Fruit fly (Drosophila melanogaster) whole organism, embryonic: ENCODE data around the gene TMEM216.
A peak's percentile ranks its signal among the peaks of the same experiment; 100 is the strongest.

ENCODE experiments used
- C15 ChIP-seq: fragments of 200-800 bp; sonication (Bioruptor generic); IDR thresholded peaks from 3 replicates; pipeline ENCODE4 v1.3.6; 2022; ENCODE audit warnings: missing biosample characterization, missing genetic modification characterization
- CG10462 ChIP-seq: fragments of 200-800 bp; sonication (Bioruptor generic); optimal IDR thresholded peaks from 2 replicates; lab custom pipeline; 2016; ENCODE audit warnings: missing biosample characterization, missing genetic modification characterization
- CG11398 ChIP-seq: fragments of 200-800 bp; sonication (Bioruptor generic); optimal IDR thresholded peaks from 2 replicates; lab custom pipeline; 2016; ENCODE audit warnings: missing biosample characterization, missing genetic modification characterization
- CG12942 ChIP-seq: fragments of 200-800 bp; sonication (Bioruptor generic); optimal IDR thresholded peaks from 3 replicates; lab custom pipeline; 2016; ENCODE audit warnings: missing biosample characterization, missing genetic modification characterization
- CG13775 ChIP-seq: fragments of 200-800 bp; sonication (Bioruptor generic); optimal IDR thresholded peaks from 3 replicates; lab custom pipeline; 2017; ENCODE audit warnings: missing biosample characterization, mild to moderate bottlenecking, missing genetic modification characterization
- CG14965 ChIP-seq: fragments of 200-800 bp; sonication (Bioruptor generic); optimal IDR thresholded peaks from 2 replicates; lab custom pipeline; 2016; ENCODE audit warnings: missing biosample characterization, missing genetic modification characterization, borderline replicate concordance
- CG1603 ChIP-seq: fragments of 200-800 bp; sonication (Bioruptor generic); optimal IDR thresholded peaks from 2 replicates; lab custom pipeline; 2019; ENCODE audit warnings: missing biosample characterization, mild to moderate bottlenecking, missing genetic modification characterization, moderate library complexity
- CG1647 ChIP-seq: fragments of 200-800 bp; sonication (Bioruptor generic); optimal IDR thresholded peaks from 3 replicates; lab custom pipeline; 2016; ENCODE audit warnings: missing biosample characterization, missing genetic modification characterization
- CG16813 ChIP-seq: fragments of 200-800 bp; sonication (Bioruptor generic); IDR thresholded peaks from 3 replicates; pipeline ENCODE4 v1.3.6; 2022; ENCODE audit warnings: missing biosample characterization, missing genetic modification characterization; ENCODE audit not compliant: partially characterized antibody
- CG17186 ChIP-seq: fragments of 200-800 bp; sonication (Bioruptor generic); optimal IDR thresholded peaks from 3 replicates; lab custom pipeline; 2017; ENCODE audit warnings: missing biosample characterization, missing genetic modification reagents, missing genetic modification characterization
- CG17359 ChIP-seq: fragments of 200-800 bp; sonication (Bioruptor generic); optimal IDR thresholded peaks from 3 replicates; lab custom pipeline; 2018; ENCODE audit warnings: missing biosample characterization, mild to moderate bottlenecking, missing genetic modification characterization, moderate library complexity
- CG1792 ChIP-seq: fragments of 200-800 bp; sonication (Bioruptor generic); optimal IDR thresholded peaks from 2 replicates; lab custom pipeline; 2016; ENCODE audit warnings: missing biosample characterization, missing genetic modification characterization
- CG18011 ChIP-seq: fragments of 200-800 bp; sonication (Bioruptor generic); optimal IDR thresholded peaks from 2 replicates; lab custom pipeline; 2017; ENCODE audit warnings: missing biosample characterization, missing genetic modification characterization, mild to moderate bottlenecking, moderate library complexity, missing genotype
- CG2116 ChIP-seq: fragments of 200-800 bp; sonication (Bioruptor generic); optimal IDR thresholded peaks from 3 replicates; lab custom pipeline; 2018; ENCODE audit warnings: missing biosample characterization, mild to moderate bottlenecking, missing genetic modification characterization
- CG2120 ChIP-seq: fragments of 200-800 bp; sonication (Bioruptor generic); optimal IDR thresholded peaks from 3 replicates; lab custom pipeline; 2016; ENCODE audit warnings: missing biosample characterization, missing genetic modification characterization
- CG2129 ChIP-seq: fragments of 200-800 bp; sonication (Bioruptor generic); IDR thresholded peaks from 2 replicates; pipeline ENCODE4 v1.3.6; 2022; ENCODE audit warnings: missing biosample characterization, missing genetic modification characterization; ENCODE audit not compliant: partially characterized antibody
- CG4424 ChIP-seq: fragments of 200-800 bp; sonication (Bioruptor generic); optimal IDR thresholded peaks from 3 replicates; lab custom pipeline; 2016; ENCODE audit warnings: missing biosample characterization, missing genetic modification characterization
- CG5180 ChIP-seq: fragments of 200-800 bp; sonication (Bioruptor generic); optimal IDR thresholded peaks from 3 replicates; lab custom pipeline; 2017; ENCODE audit warnings: missing biosample characterization, missing genetic modification characterization, mild to moderate bottlenecking, moderate library complexity, missing genetic modification reagents
- D ChIP-seq, 2 experiments: fragments of 200-800 bp in 1 of 2; fragments of >200 bp in 1 of 2; sonication (Bioruptor generic) in 1 of 2; optimal IDR thresholded peaks; 2 replicates in 1 of 2; 3 replicates in 1 of 2; lab custom pipeline; 2017; ENCODE audit warnings: mild to moderate bottlenecking in 1 of 2, missing biosample characterization in 1 of 2, missing genetic modification characterization in 1 of 2, missing genetic modification reagents in 1 of 2
- Dll ChIP-seq: fragments of 200-800 bp; sonication (Bioruptor generic); IDR thresholded peaks from 4 replicates; pipeline ENCODE4 v1.3.6; 2022; ENCODE audit warnings: missing biosample characterization, missing genetic modification characterization; ENCODE audit not compliant: partially characterized antibody
- Doc3 ChIP-seq: fragments of 200-800 bp; sonication (Bioruptor generic); IDR thresholded peaks from 3 replicates; pipeline ENCODE4 v1.3.6; 2022; ENCODE audit warnings: missing biosample characterization, missing genetic modification characterization; ENCODE audit not compliant: partially characterized antibody
- E2f2 ChIP-seq: fragments of 200-800 bp; sonication (Bioruptor generic); IDR thresholded peaks from 2 replicates; pipeline ENCODE4 v1.3.6; 2022; ENCODE audit warnings: missing biosample characterization, missing genetic modification characterization
- HHEX ChIP-seq: fragments of 200-800 bp; sonication (Bioruptor generic); optimal IDR thresholded peaks from 3 replicates; lab custom pipeline; 2017; ENCODE audit warnings: missing biosample characterization, mild to moderate bottlenecking, missing genetic modification characterization, missing genetic modification reagents
- MTF-1 ChIP-seq: fragments of 200-800 bp; sonication (Bioruptor generic); optimal IDR thresholded peaks from 2 replicates; lab custom pipeline; 2018; ENCODE audit warnings: missing biosample characterization, mild to moderate bottlenecking, missing genetic modification characterization, borderline replicate concordance
- Nf-YA ChIP-seq: fragments of 200-800 bp; sonication (Bioruptor generic); IDR thresholded peaks from 2 replicates; pipeline ENCODE4 v1.3.6; 2022; ENCODE audit warnings: missing biosample characterization, missing genetic modification characterization
- Opbp ChIP-seq: fragments of 200-800 bp; sonication (Bioruptor generic); IDR thresholded peaks from 3 replicates; pipeline ENCODE4 v1.3.6; 2022; ENCODE audit warnings: missing biosample characterization, missing genetic modification characterization; ENCODE audit not compliant: partially characterized antibody
- TFAM ChIP-seq: fragments of 200-800 bp; sonication (Bioruptor generic); optimal IDR thresholded peaks from 2 replicates; lab custom pipeline; 2017; ENCODE audit warnings: missing biosample characterization, missing genetic modification characterization, inconsistent platforms
- ash1 ChIP-seq: fragments of 200-800 bp; sonication (Bioruptor generic); optimal IDR thresholded peaks from 2 replicates; lab custom pipeline; 2018; ENCODE audit warnings: missing biosample characterization, mild to moderate bottlenecking, missing genetic modification characterization
- ato ChIP-seq: fragments of 200-800 bp; sonication (Bioruptor generic); IDR thresholded peaks from 2 replicates; pipeline ENCODE4 v1.3.6; 2022; ENCODE audit warnings: missing biosample characterization, missing genetic modification characterization; ENCODE audit not compliant: partially characterized antibody
- cad ChIP-seq: fragments of >200 bp; optimal IDR thresholded peaks from 2 replicates; lab custom pipeline; 2017; ENCODE audit warnings: missing biosample characterization, missing genetic modification characterization
- eyg ChIP-seq: fragments of 200-800 bp; sonication (Bioruptor generic); optimal IDR thresholded peaks from 3 replicates; lab custom pipeline; 2016; ENCODE audit warnings: missing biosample characterization, missing genetic modification characterization
- gcm2 ChIP-seq: fragments of 200-800 bp; sonication (Bioruptor generic); optimal IDR thresholded peaks from 2 replicates; lab custom pipeline; 2016; ENCODE audit warnings: missing biosample characterization, missing genetic modification characterization
- gsb ChIP-seq: fragments of 200-800 bp; sonication (Bioruptor generic); IDR thresholded peaks from 2 replicates; pipeline ENCODE4 v1.3.6; 2022; ENCODE audit warnings: missing biosample characterization, missing genetic modification characterization
- luna ChIP-seq: fragments of 200-800 bp; sonication (Bioruptor generic); optimal IDR thresholded peaks from 2 replicates; lab custom pipeline; 2016; ENCODE audit warnings: missing biosample characterization, missing genetic modification characterization
- otp ChIP-seq: fragments of 200-800 bp; sonication (Bioruptor generic); IDR thresholded peaks from 3 replicates; pipeline ENCODE4, ENCODE4 v1.3.6; 2022; ENCODE audit warnings: missing biosample characterization, missing genetic modification characterization
- sens-2 ChIP-seq: fragments of 200-800 bp; sonication (Bioruptor generic); IDR thresholded peaks from 2 replicates; pipeline ENCODE4 v1.3.6; 2022; ENCODE audit warnings: missing biosample characterization, missing genetic modification characterization
- ssp ChIP-seq: fragments of 200-800 bp; sonication (Bioruptor generic); IDR thresholded peaks from 2 replicates; pipeline ENCODE4 v1.3.6; 2022; ENCODE audit warnings: missing biosample characterization, missing genetic modification characterization
- unpg ChIP-seq: fragments of 200-800 bp; sonication (Bioruptor generic); optimal IDR thresholded peaks from 3 replicates; lab custom pipeline; 2018; ENCODE audit warnings: missing biosample characterization, mild to moderate bottlenecking, missing genetic modification characterization, moderate library complexity
- zen ChIP-seq: fragments of 200-800 bp; sonication (Bioruptor generic); optimal IDR thresholded peaks from 3 replicates; lab custom pipeline; 2018; ENCODE audit warnings: missing biosample characterization, mild to moderate bottlenecking, missing genetic modification characterization, moderate library complexity

Gene TMEM216

dm6 chr3R:8747134-8747870, 31.3 kb downstream of the TMEM216 start, which contains the start of the genes CG9801 and Nasp (continued):
- TF ChIP-seq gsb (GFP tag; lab: Robert Waterston, UW): no peak
- no peak for TF ChIP-seq otp (GFP tag; lab: Robert Waterston, UW)
- TF ChIP-seq CG18011 (GFP tag; lab: Kevin White, UChicago): no peak
- TF ChIP-seq ato: peak; percentile 63; the same call in 1 of the 2 replicates
- TF ChIP-seq CG14965 (GFP tag; lab: Kevin White, UChicago): no peak
- TF ChIP-seq MTF-1 (GFP tag; lab: Kevin White, UChicago): no peak
- TF ChIP-seq zen (tag; lab: Kevin White, UChicago): peak; percentile 54
- peak; percentile 88 for TF ChIP-seq E2f2 (GFP tag; lab: Robert Waterston, UW)
- TF ChIP-seq ash1 (GFP tag; lab: Kevin White, UChicago): no peak
- TF ChIP-seq CG5180 (GFP tag; lab: Kevin White, UChicago): no peak
- TF ChIP-seq CG1603 (tag; lab: Kevin White, UChicago): peak; percentile 84
- peak; percentile 20 for TF ChIP-seq CG11398 (GFP tag; lab: Kevin White, UChicago)
- peak; percentile 31 for TF ChIP-seq CG4424 (GFP tag; lab: Kevin White, UChicago)
- peak; percentile 45; the same call in 1 of the 2 replicates for TF ChIP-seq ssp (GFP tag; lab: Robert Waterston, UW)
- TF ChIP-seq CG1792 (GFP tag; lab: Kevin White, UChicago): no peak
- TF ChIP-seq CG12942: no peak
- no peak for TF ChIP-seq eyg (GFP tag; lab: Kevin White, UChicago)
- peak; percentile 46 for TF ChIP-seq CG2120 (GFP tag; lab: Kevin White, UChicago)
- TF ChIP-seq HHEX (GFP tag; lab: Kevin White, UChicago): no peak
- TF ChIP-seq Nf-YA: no peak
- TF ChIP-seq TFAM (GFP tag; lab: Kevin White, UChicago): no peak
- TF ChIP-seq CG17186 (GFP tag; lab: Kevin White, UChicago): peak; percentile 59
- no peak for TF ChIP-seq D (optimal IDR thresholded peaks at IDR 0.05; lab: Kevin White, UChicago)
- no peak for TF ChIP-seq D (GFP tag; optimal IDR thresholded peaks at IDR 0.05; lab: Kevin White, UChicago)
- peak; percentile 18 for TF ChIP-seq CG17359 (tag; lab: Kevin White, UChicago)
- TF ChIP-seq sens-2 (GFP tag; lab: Robert Waterston, UW): no peak
- TF ChIP-seq Dll: peak; percentile 76; the same call in 3 of the 4 replicates
- TF ChIP-seq gcm2 (GFP tag; lab: Kevin White, UChicago): no peak
- TF ChIP-seq CG10462 (GFP tag; lab: Kevin White, UChicago): no peak
- no peak for TF ChIP-seq luna (GFP tag; lab: Kevin White, UChicago)
- no peak for TF ChIP-seq unpg (GFP tag; lab: Kevin White, UChicago)
- TF ChIP-seq Doc3 (GFP tag; lab: Robert Waterston, UW): peak; percentile 49; the same call in 2 of the 3 replicates
- peak; percentile 31 for TF ChIP-seq CG13775
- TF ChIP-seq CG2129 (GFP tag; lab: Robert Waterston, UW): no peak
- peak; percentile 83 for TF ChIP-seq CG2116 (GFP tag; lab: Kevin White, UChicago)
- TF ChIP-seq cad (GFP tag; lab: Kevin White, UChicago): no peak
- TF ChIP-seq CG16813: peak; percentile 75
- no peak for TF ChIP-seq C15 (GFP tag; lab: Robert Waterston, UW)
- no peak for TF ChIP-seq CG1647 (GFP tag; lab: Kevin White, UChicago)
- TF ChIP-seq Opbp (GFP tag; lab: Robert Waterston, UW): peak; percentile 77
